Worm (Caenorhabditis elegans) whole organism, L1 larva: Measurements from ENCODE around the gene Y45F3A.8.

Experiments
- lsy-2 ChIP-seq, 2 experiments: fragments of 150-350 bp; optimal IDR thresholded peaks; 2 replicates each; lab custom pipeline; 2014; ENCODE audit warnings: missing biosample characterization in 2 of 2, missing genetic modification characterization in 2 of 2
- mef-2 ChIP-seq: fragments of 150-350 bp; optimal IDR thresholded peaks from 2 replicates; lab custom pipeline; 2014; ENCODE audit warnings: missing biosample characterization, missing genetic modification characterization

- peak; percentile 78 to 85 for TF ChIP-seq lsy-2 (tag; optimal IDR thresholded peaks at IDR 0.05; lab: Kevin White, UChicago)
- no peak for TF ChIP-seq mef-2 (tag; lab: Kevin White, UChicago)
Measured at ce11 chrIII:10599699-10600098, 7.1 kb upstream of the Y45F3A.8 start.
